Fruit fly (Drosophila melanogaster) whole organism, wandering third instar larva: Measurements from ENCODE around the gene AP-1sigma.

Source experiments
- Abd-B ChIP-seq: fragments of >200 bp; optimal IDR thresholded peaks from 2 replicates; lab custom pipeline; 2017; ENCODE audit warnings: missing biosample characterization, missing genetic modification characterization
- CG32264 ChIP-seq: fragments of 200-800 bp; sonication (Bioruptor generic); optimal IDR thresholded peaks from 2 replicates; lab custom pipeline; 2016; ENCODE audit warnings: missing biosample characterization, missing genetic modification characterization
- CG9705 ChIP-seq: fragments of 200-800 bp; sonication (Bioruptor generic); optimal IDR thresholded peaks from 2 replicates; lab custom pipeline; 2018; ENCODE audit warnings: missing biosample characterization, mild to moderate bottlenecking, missing genetic modification characterization
- CrebA ChIP-seq: fragments of 200-800 bp; sonication (Bioruptor generic); optimal IDR thresholded peaks from 2 replicates; lab custom pipeline; 2016; ENCODE audit warnings: missing biosample characterization, mild to moderate bottlenecking, missing genetic modification characterization, borderline replicate concordance
- Dfd ChIP-seq: fragments of >200 bp; optimal IDR thresholded peaks from 2 replicates; lab custom pipeline; 2017; ENCODE audit warnings: missing biosample characterization, missing genetic modification characterization
- Dif ChIP-seq: fragments of 200-275, 200-300 bp; sonication (Bioruptor generic); optimal IDR thresholded peaks from 2 replicates; lab custom pipeline; 2018; ENCODE audit warnings: missing biosample characterization, missing genetic modification characterization; ENCODE audit not compliant: partially characterized antibody
- GATAd ChIP-seq: sonication (Bioruptor generic); optimal IDR thresholded peaks from 2 replicates; lab custom pipeline; 2016; ENCODE audit warnings: missing biosample characterization, missing genetic modification characterization
- HLH106 ChIP-seq: fragments of 200-800 bp; optimal IDR thresholded peaks from 3 replicates; lab custom pipeline; 2019; ENCODE audit warnings: missing biosample characterization, mild to moderate bottlenecking, missing genetic modification characterization, moderate library complexity
- Hnf4 ChIP-seq: fragments of 200-800 bp; sonication (Bioruptor generic); optimal IDR thresholded peaks from 2 replicates; lab custom pipeline; 2016; ENCODE audit warnings: missing biosample characterization, mild to moderate bottlenecking, missing genetic modification characterization
- Hr78 ChIP-seq: fragments of >200 bp; optimal IDR thresholded peaks from 2 replicates; lab custom pipeline; 2017; ENCODE audit warnings: missing biosample characterization, missing genetic modification characterization
- Hr83 ChIP-seq: fragments of 200-300 bp; sonication (Bioruptor generic); optimal IDR thresholded peaks from 2 replicates; lab custom pipeline; 2016; ENCODE audit warnings: missing biosample characterization, mild to moderate bottlenecking, missing genetic modification characterization, moderate library complexity; ENCODE audit not compliant: poor library complexity, severe bottlenecking
- Jra ChIP-seq: sonication (Bioruptor generic); optimal IDR thresholded peaks from 2 replicates; lab custom pipeline; 2016; ENCODE audit warnings: missing biosample characterization, missing genetic modification characterization
- Mio ChIP-seq: sonication (Bioruptor generic); optimal IDR thresholded peaks from 2 replicates; lab custom pipeline; 2016; ENCODE audit warnings: missing biosample characterization, missing genetic modification characterization
- Myc ChIP-seq: fragments of >200 bp; optimal IDR thresholded peaks from 2 replicates; lab custom pipeline; 2017
- N ChIP-seq: fragments of >200 bp; optimal IDR thresholded peaks from 2 replicates; lab custom pipeline; 2018; ENCODE audit warnings: missing biosample characterization, missing external identifiers, missing genetic modification characterization
- OdsH ChIP-seq: fragments of 200-800 bp; sonication (Bioruptor generic); optimal IDR thresholded peaks from 2 replicates; lab custom pipeline; 2016; ENCODE audit warnings: missing biosample characterization, mild to moderate bottlenecking, missing genetic modification characterization
- Rel ChIP-seq, 2 experiments: fragments of 200-800 bp; sonication (Bioruptor generic) in 1 of 2; optimal IDR thresholded peaks; 2 replicates in 1 of 2; 3 replicates in 1 of 2; lab custom pipeline; 2016 to 2019; ENCODE audit warnings: mild to moderate bottlenecking in 2 of 2, missing biosample characterization in 2 of 2, missing genetic modification characterization in 2 of 2, moderate library complexity in 1 of 2
- Sp1 ChIP-seq: fragments of 200-800 bp; sonication (Bioruptor generic); optimal IDR thresholded peaks from 3 replicates; lab custom pipeline; 2019; ENCODE audit warnings: missing biosample characterization, mild to moderate bottlenecking, missing genetic modification characterization, moderate library complexity
- Vsx2 ChIP-seq: fragments of 200-300, 225-300 bp; sonication (Bioruptor generic); optimal IDR thresholded peaks from 2 replicates; lab custom pipeline; 2018; ENCODE audit warnings: missing biosample characterization, missing genetic modification characterization; ENCODE audit not compliant: partially characterized antibody
- br ChIP-seq: fragments of 200-800 bp; sonication (Bioruptor generic); optimal IDR thresholded peaks from 2 replicates; lab custom pipeline; 2016; ENCODE audit warnings: missing biosample characterization, missing genetic modification characterization
- brk ChIP-seq: fragments of 200-800 bp; sonication (Bioruptor generic); optimal IDR thresholded peaks from 2 replicates; lab custom pipeline; 2016; ENCODE audit warnings: missing biosample characterization, mild to moderate bottlenecking, missing genetic modification characterization
- dl ChIP-seq, 2 experiments: fragments of 175-275, 200-275 bp in 1 of 2; fragments of 200-275 bp in 1 of 2; sonication (Bioruptor generic); optimal IDR thresholded peaks; lab custom pipeline; 2018; ENCODE audit warnings: mild to moderate bottlenecking in 2 of 2, missing biosample characterization in 2 of 2, missing genetic modification characterization in 2 of 2, moderate library complexity in 2 of 2; ENCODE audit not compliant: partially characterized antibody in 2 of 2, insufficient read depth in 1 of 2
- dmrt93B ChIP-seq: fragments of 200-800 bp; sonication (Bioruptor generic); optimal IDR thresholded peaks from 2 replicates; lab custom pipeline; 2018; ENCODE audit warnings: missing biosample characterization, mild to moderate bottlenecking, missing genetic modification characterization
- dsf ChIP-seq: sonication (Bioruptor generic); optimal IDR thresholded peaks from 2 replicates; lab custom pipeline; 2016; ENCODE audit warnings: missing biosample characterization, missing genetic modification characterization, borderline replicate concordance
- ey ChIP-seq: fragments of 200-800 bp; sonication (Bioruptor generic); optimal IDR thresholded peaks from 2 replicates; lab custom pipeline; 2016; ENCODE audit warnings: missing biosample characterization, missing genetic modification characterization
- foxo ChIP-seq, 2 experiments: fragments of 200-800 bp; sonication (Bioruptor generic); optimal IDR thresholded peaks; 2 replicates in 1 of 2; 3 replicates in 1 of 2; lab custom pipeline; 2016 to 2017; ENCODE audit warnings: missing biosample characterization in 2 of 2, missing genetic modification characterization in 2 of 2
- fru ChIP-seq: fragments of 200-800 bp; sonication (Bioruptor generic); optimal IDR thresholded peaks from 3 replicates; lab custom pipeline; 2016; ENCODE audit warnings: missing biosample characterization, mild to moderate bottlenecking, missing genetic modification characterization
- h ChIP-seq: fragments of 200-800 bp; sonication (Bioruptor generic); optimal IDR thresholded peaks from 3 replicates; lab custom pipeline; 2016; ENCODE audit warnings: missing biosample characterization, mild to moderate bottlenecking, missing genetic modification characterization
- jim ChIP-seq: fragments of 175-275, 200-325 bp; sonication (Bioruptor generic); optimal IDR thresholded peaks from 2 replicates; lab custom pipeline; 2016; ENCODE audit warnings: missing biosample characterization, mild to moderate bottlenecking, missing genetic modification characterization
- lola ChIP-seq: fragments of >200 bp; optimal IDR thresholded peaks from 2 replicates; lab custom pipeline; 2017; ENCODE audit warnings: missing biosample characterization, missing genetic modification characterization
- pan ChIP-seq: fragments of >200 bp; optimal IDR thresholded peaks from 2 replicates; lab custom pipeline; 2017
- psq ChIP-seq: fragments of 200-800 bp; sonication (Bioruptor generic); optimal IDR thresholded peaks from 3 replicates; lab custom pipeline; 2017; ENCODE audit warnings: missing biosample characterization, mild to moderate bottlenecking, missing genetic modification characterization, moderate library complexity
- rgr ChIP-seq: fragments of 200-800 bp; sonication (Bioruptor generic); optimal IDR thresholded peaks from 3 replicates; lab custom pipeline; 2016; ENCODE audit warnings: missing biosample characterization, mild to moderate bottlenecking, missing genetic modification characterization
- sage ChIP-seq: fragments of 200-800 bp; sonication (Bioruptor generic); optimal IDR thresholded peaks from 2 replicates; lab custom pipeline; 2016; ENCODE audit warnings: missing biosample characterization, mild to moderate bottlenecking, missing genetic modification characterization
- sv ChIP-seq: fragments of 200-800 bp; sonication (Bioruptor generic); optimal IDR thresholded peaks from 3 replicates; lab custom pipeline; 2016; ENCODE audit warnings: missing biosample characterization, missing genetic modification characterization
- tai ChIP-seq: sonication (Bioruptor generic); optimal IDR thresholded peaks from 2 replicates; lab custom pipeline; 2016; ENCODE audit warnings: missing biosample characterization, missing genetic modification characterization
- usp ChIP-seq: fragments of >200 bp; optimal IDR thresholded peaks from 2 replicates; lab custom pipeline; 2017; ENCODE audit warnings: missing biosample characterization, missing genetic modification characterization
- woc ChIP-seq: sonication (Bioruptor generic); optimal IDR thresholded peaks from 2 replicates; lab custom pipeline; 2016; ENCODE audit warnings: missing biosample characterization, mild to moderate bottlenecking, missing genetic modification characterization

AP-1sigma gene

dm6 chr3R:23986479-23986930, 28.1 kb downstream of the AP-1sigma start, which contains the start of the genes CG13603 and CG5902 (continued):
- TF ChIP-seq Hr83 (GFP tag; lab: Kevin White, UChicago) (peak; percentile 97), sage (no peak), dmrt93B (GFP tag; lab: Kevin White, UChicago) (no peak), foxo (GFP tag; optimal IDR thresholded peaks at IDR 0.05; lab: Kevin White, UChicago) (peak in 1 of 2 experiments; percentile 73), sv (GFP tag; lab: Kevin White, UChicago) (peak; percentile 14), Myc (no peak), rgr (GFP tag; lab: Kevin White, UChicago) (peak; percentile 75), Jra (peak; percentile 77), Hnf4 (GFP tag; lab: Kevin White, UChicago) (peak; percentile 88), h (GFP tag; lab: Kevin White, UChicago) (peak; percentile 74), HLH106 (tag; lab: Kevin White, UChicago) (peak; percentile 35), pan (no peak), fru (GFP tag; lab: Kevin White, UChicago) (peak; percentile 72)

dm6 chr3R:23991364-23991763, 32.9 kb downstream of the AP-1sigma start:
- TF ChIP-seq fru (GFP tag; lab: Kevin White, UChicago) (peak; percentile 6), dsf (GFP tag; lab: Kevin White, UChicago) (no peak)
- TF ChIP-seq, all 38 proteins: peak for 1

- TF ChIP-seq tai (GFP tag; lab: Kevin White, UChicago), result no peak
- peak; percentile 38 for TF ChIP-seq HLH106 (tag; lab: Kevin White, UChicago)
- TF ChIP-seq dl (GFP tag; optimal IDR thresholded peaks at IDR 0.05; lab: Kevin White, UChicago; ENCODE audit: insufficient read depth in 1 of 2, partially characterized antibody in 2 of 2), result no peak
- TF ChIP-seq Hr78 (GFP tag; lab: Kevin White, UChicago), result no peak
- TF ChIP-seq Hr83 (GFP tag; lab: Kevin White, UChicago), result peak; percentile 88
- TF ChIP-seq CG9705, result no peak
- peak; percentile 9 for TF ChIP-seq jim (GFP tag; lab: Kevin White, UChicago)
- no peak for TF ChIP-seq brk (GFP tag; lab: Kevin White, UChicago)
- TF ChIP-seq ey (GFP tag; lab: Kevin White, UChicago), result peak; percentile 35
- TF ChIP-seq N, result no peak
- peak; percentile 56 for TF ChIP-seq Sp1 (GFP tag; lab: Kevin White, UChicago)
- TF ChIP-seq OdsH (GFP tag; lab: Kevin White, UChicago), result peak; percentile 45
- no peak for TF ChIP-seq sage
- no peak for TF ChIP-seq woc (GFP tag; lab: Kevin White, UChicago)
- TF ChIP-seq Abd-B (GFP tag; lab: Kevin White, UChicago), result no peak
- no peak for TF ChIP-seq pan
- no peak for TF ChIP-seq Rel (GFP tag; optimal IDR thresholded peaks at IDR 0.05; lab: Kevin White, UChicago)
- TF ChIP-seq Rel (tag; optimal IDR thresholded peaks at IDR 0.05; lab: Kevin White, UChicago), result peak; percentile 67
- peak; percentile 83 for TF ChIP-seq Hnf4 (GFP tag; lab: Kevin White, UChicago)
- peak; percentile 55 for TF ChIP-seq fru (GFP tag; lab: Kevin White, UChicago)
- TF ChIP-seq GATAd, result peak; percentile 43
- TF ChIP-seq dsf (GFP tag; lab: Kevin White, UChicago), result peak; percentile 52
- no peak for TF ChIP-seq lola (GFP tag; lab: Kevin White, UChicago)
- TF ChIP-seq CG32264 (GFP tag; lab: Kevin White, UChicago), result no peak
- no peak for TF ChIP-seq usp (GFP tag; lab: Kevin White, UChicago)
- no peak for TF ChIP-seq dmrt93B (GFP tag; lab: Kevin White, UChicago)
- TF ChIP-seq br, result peak; percentile 69
- peak; percentile 17 for TF ChIP-seq psq (GFP tag; lab: Kevin White, UChicago)
- TF ChIP-seq Dfd (GFP tag; lab: Kevin White, UChicago), result no peak
- peak in 1 of 2 experiments; percentile 66 for TF ChIP-seq foxo (GFP tag; optimal IDR thresholded peaks at IDR 0.05; lab: Kevin White, UChicago)
- TF ChIP-seq Vsx2 (GFP tag; lab: Kevin White, UChicago), result peak; percentile 99
- TF ChIP-seq h (GFP tag; lab: Kevin White, UChicago), result peak; percentile 67
- TF ChIP-seq Mio (GFP tag; lab: Kevin White, UChicago), result no peak
- no peak for TF ChIP-seq sv (GFP tag; lab: Kevin White, UChicago)
- TF ChIP-seq Jra, result peak; percentile 51
- peak; percentile 71 for TF ChIP-seq rgr (GFP tag; lab: Kevin White, UChicago)
- TF ChIP-seq CrebA (GFP tag; lab: Kevin White, UChicago), result no peak
- TF ChIP-seq Myc, result no peak
- no peak for TF ChIP-seq Dif (GFP tag; lab: Kevin White, UChicago)
Measured at dm6 chr3R:23992823-23993797, 34.7 kb downstream of the AP-1sigma start, which contains the start of the genes Epp and Rab7. Epp (minus strand) TSS chr3R:23992916. Rab7 (plus strand) TSS chr3R:23993008.
